Fruit fly (Drosophila melanogaster) S2 (cell line): ENCODE measurements around the gene brat.

ENCODE experiments used
- CG8478 ChIP-seq: fragments of >200 bp; optimal IDR thresholded peaks from 2 replicates; lab custom pipeline; 2018
- CTCF ChIP-seq, 2 experiments: fragments of >200 bp; optimal IDR thresholded peaks; 2 replicates each; lab custom pipeline; 2018

DNA sequence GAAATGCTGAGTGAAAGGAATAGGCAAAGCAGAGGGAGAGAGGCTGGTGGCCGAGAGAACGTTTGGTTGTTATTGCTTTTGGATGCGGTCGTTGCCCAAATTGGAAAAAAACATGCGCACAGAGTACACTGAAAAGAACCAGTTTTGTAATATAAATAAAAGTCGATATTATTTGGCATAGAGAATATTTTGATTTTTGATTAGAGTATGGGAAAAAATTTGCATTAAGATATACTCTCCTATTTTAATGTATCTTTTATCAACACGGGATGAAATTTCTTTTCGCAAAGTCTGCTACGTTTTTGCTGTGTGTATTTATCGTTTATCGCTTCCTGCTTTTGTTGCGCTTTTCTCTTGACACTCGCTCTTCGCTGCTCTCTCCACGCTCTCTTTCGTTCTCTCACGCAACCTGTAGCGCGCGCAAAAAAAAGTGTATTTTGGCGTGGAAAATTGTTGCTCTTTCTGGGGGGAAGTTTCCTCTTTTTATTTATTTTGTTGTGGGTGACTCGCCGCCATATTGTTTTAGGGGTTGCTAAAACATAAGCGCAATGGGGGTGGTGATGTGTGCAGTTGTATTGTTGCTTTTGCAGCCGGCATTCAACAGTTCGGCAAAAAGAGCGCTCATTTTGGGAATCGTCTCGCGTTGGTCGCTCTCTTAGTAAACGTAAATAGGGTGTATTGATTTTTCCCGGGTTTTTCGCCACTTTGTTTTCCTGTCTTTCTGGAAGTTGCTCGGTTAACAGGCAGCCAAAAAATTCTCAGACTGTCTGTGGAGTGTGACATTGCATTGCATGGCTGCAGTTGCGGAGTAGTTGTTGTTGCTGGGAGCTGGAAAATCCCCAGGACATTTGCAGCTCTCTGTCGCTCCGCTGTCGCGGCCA is 31.6 kb downstream of the brat start:
- no peak for TF ChIP-seq CG8478 (lab: Kevin White, UChicago)
- no peak for TF ChIP-seq CTCF (optimal IDR thresholded peaks at IDR 0.05; lab: Kevin White, UChicago)
